Worm (Caenorhabditis elegans): ENCODE measurements around the gene F35G2.3.

- TF ChIP-seq ama-1 (optimal IDR thresholded peaks at IDR 0.05) (no peak), aly-1 (tag; optimal IDR thresholded peaks at IDR 0.05) (no peak), scrt-1 (GFP tag; IDR thresholded peaks at IDR 0.05) (no peak)
Measured at ce11 chrIV:12200812-12201211, 8.6 kb upstream of the F35G2.3 start.
